Fruit fly (Drosophila melanogaster): ENCODE results near the gene Mitofilin.

dm6 chr3R:22046231-22046630 lies 23.1 kb upstream of the Mitofilin start:
- no peak for TF ChIP-seq yki (optimal IDR thresholded peaks at IDR 0.05)
- TF ChIP-seq CG3995 (GFP tag; optimal IDR thresholded peaks at IDR 0.05): no peak
- TF ChIP-seq CG15479 (GFP tag; optimal IDR thresholded peaks at IDR 0.05): no peak

Measured in whole organism, embryonic.